Worm (Caenorhabditis elegans): Measurements from ENCODE around the gene trx-1.

- TF ChIP-seq him-1 (tag; optimal IDR thresholded peaks at IDR 0.05) (no peak), W03F9.2 (tag; optimal IDR thresholded peaks at IDR 0.05) (no peak), dao-5 (tag; optimal IDR thresholded peaks at IDR 0.05) (no peak)
These were observed 32.9 kb downstream of the trx-1 start for ce11 chrII:7720479-7720878.

Measured in whole organism, L4/young adult.